Fruit fly (Drosophila melanogaster): ENCODE measurements around the gene CG4186.

dm6 chr3L:20747299-20747925, 22.0 kb upstream of the CG4186 start:
- TF ChIP-seq CG7786 (GFP tag; optimal IDR thresholded peaks at IDR 0.05) (no peak), CG34376 (GFP tag; optimal IDR thresholded peaks at IDR 0.05) (no peak), CG14014 (GFP tag; IDR thresholded peaks at IDR 0.05) (no peak), prd (optimal IDR thresholded peaks at IDR 0.05) (no peak), prd (GFP tag; IDR thresholded peaks at IDR 0.05) (no peak), Meics (GFP tag; optimal IDR thresholded peaks at IDR 0.05) (peak; percentile 45), Taf1 (GFP tag; IDR thresholded peaks at IDR 0.05) (no peak)
